Worm (Caenorhabditis elegans): ENCODE measurements around the gene Y73B6BL.289.

Y73B6BL.289 gene

DNA sequence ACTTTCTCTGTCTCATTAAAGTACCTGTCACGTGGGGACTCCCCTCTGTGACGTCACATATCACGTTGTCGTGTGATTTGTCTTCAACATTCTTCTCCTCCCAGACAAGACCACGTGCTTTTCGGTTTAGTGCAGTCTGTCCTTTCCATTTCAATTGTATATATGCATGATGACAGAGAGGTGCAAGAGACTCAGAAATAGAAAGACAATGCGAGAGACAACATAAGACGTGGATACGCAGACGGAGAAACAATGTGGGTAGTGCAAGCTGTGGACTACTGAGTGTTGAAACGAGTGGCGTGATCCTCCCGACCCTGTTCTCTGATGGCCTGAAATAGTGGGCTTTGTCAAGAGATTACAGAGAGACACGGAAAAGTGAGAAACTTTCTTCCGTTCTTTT, 10.6 kb upstream of the Y73B6BL.289 start:
- peak; percentile 21 for TF ChIP-seq unc-62 (GFP tag; optimal IDR thresholded peaks at IDR 0.05)

DNA sequence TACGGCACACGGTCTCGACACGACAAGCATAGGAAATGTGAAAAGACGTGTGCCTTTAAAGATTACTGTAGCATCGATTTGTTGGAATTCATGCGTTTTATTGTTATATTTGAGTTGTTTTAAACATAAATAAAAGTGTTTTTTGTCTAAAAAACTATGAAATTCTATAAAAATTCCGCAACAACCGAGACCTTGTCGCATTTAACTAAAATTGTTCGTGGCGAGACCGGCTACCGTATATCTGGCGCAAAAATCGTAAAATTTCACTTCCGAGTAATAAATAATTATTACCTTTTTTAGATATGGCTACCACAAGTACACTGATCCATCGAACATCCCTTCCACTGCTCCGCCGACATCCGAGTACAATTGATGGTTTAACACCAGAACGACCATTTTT, 10.0 kb upstream of the Y73B6BL.289 start, which contains the start of gene ipla-6:
TSS of gene ipla-6 (plus strand) at position 301 of the 400 bp plus-strand sequence.
- no peak for TF ChIP-seq unc-62 (GFP tag; optimal IDR thresholded peaks at IDR 0.05)

DNA sequence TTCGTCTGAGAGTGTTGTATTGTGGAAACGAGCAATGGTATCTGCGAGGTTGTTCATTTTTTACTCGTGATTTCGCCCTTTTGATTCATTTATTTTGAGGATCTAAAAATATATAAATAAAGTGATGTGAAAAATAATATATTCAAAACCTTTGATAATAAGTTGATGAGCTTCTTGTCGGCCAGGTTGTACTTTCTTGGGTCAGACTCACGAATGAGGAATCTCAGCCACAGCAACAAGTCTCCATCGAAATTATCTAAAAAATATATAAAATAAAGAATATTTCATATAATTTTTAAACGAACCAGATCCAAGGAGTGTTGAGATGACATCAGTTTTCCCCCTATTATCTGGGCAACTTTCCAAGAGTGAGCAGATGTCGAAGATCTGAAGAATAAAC, 4.9 kb upstream of the Y73B6BL.289 start, which contains the start of gene Y73B6BL.288:
TSS of gene Y73B6BL.288 (minus strand) at position 101 of the 400 bp plus-strand sequence.
- TF ChIP-seq unc-62 (GFP tag; optimal IDR thresholded peaks at IDR 0.05) = no peak

DNA sequence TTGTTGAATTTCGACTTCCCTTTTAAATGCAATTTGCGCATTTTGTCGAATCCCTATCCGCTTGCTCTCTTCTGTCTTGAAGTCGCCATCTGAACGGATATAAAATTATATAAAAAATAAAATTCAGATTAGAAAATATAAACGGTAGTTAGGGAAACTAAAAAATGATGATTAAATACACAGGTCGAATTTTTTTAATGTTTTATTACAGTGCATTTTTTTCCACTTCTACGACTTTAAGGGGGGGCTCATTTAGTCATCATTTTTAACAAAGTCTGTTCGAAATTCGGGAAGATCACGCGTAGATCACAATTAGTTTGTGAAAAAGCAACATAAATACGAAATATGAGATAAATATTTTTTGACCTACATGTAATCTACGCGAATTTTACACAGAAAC, 4.4 kb upstream of the Y73B6BL.289 start, which contains the start of gene Y73B6BL.14:
TSS of gene Y73B6BL.14 (minus strand) at position 101 of the 400 bp plus-strand sequence.
- no peak for TF ChIP-seq unc-62 (GFP tag; optimal IDR thresholded peaks at IDR 0.05)

DNA sequence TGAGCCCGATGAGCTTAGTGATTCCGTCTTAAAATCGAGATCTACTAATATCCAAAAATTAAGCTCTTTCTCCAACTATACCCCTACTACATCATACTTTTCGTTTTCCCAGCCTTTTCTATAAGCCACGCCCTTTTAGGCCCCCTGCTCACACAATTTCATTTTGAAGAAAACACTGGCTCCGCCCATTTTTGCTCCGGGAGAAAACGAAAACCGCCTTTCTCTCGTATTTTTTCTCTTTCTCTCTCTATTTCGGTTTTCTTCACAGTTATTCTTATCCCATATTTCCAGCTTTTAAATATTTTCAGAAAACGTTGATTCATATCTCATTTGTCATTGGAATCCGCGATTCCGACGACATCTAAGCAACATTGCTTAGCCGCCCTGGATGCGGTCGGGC, 14.4 kb downstream of the Y73B6BL.289 start, which contains the start of gene Y73B6BL.47:
TSS of gene Y73B6BL.47 (plus strand) at position 301 of the 400 bp plus-strand sequence.
- TF ChIP-seq unc-62 (GFP tag; optimal IDR thresholded peaks at IDR 0.05) = no peak

DNA sequence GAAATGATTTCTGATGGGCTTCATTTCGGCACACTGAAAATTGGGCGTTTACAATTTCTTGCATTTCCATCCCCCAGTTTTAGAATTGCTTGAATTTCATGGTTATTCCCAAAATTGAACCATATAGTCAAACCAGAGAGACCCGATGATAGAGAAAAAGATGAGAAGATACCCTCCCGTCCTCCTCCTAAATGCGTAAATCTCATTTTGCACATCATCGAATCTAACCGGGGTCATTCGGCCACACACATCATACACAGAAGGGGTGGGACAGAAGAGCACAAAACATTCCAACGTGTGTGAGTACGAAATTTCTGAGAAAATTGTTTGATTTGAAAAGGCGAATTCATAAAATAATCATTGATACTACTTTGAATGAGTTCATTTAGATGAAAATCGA, 16.3 kb downstream of the Y73B6BL.289 start:
- no peak for TF ChIP-seq unc-62 (GFP tag; optimal IDR thresholded peaks at IDR 0.05)

DNA sequence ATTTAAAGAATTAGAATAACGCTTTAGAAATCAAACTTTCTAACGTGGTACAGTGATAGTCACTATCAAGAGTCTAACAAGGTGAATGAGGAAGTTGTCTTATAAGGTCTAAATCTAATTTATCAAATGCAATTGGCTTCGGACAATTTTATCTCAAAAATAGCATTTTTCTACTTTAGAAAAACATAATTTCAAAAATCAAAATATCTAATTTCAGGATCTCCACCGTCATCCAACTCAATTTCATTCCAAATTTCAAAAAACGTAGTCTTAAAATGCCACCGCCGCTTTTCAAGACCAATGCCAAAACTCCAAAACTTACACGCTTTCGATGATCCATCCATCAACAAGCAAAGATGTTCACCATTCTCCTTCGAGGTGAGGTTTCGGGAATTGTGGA, 17.7 kb downstream of the Y73B6BL.289 start, which contains the start of gene Y73B6BL.270:
TSS of gene Y73B6BL.270 (plus strand) at position 301 of the 400 bp plus-strand sequence.
- no peak for TF ChIP-seq unc-62 (GFP tag; optimal IDR thresholded peaks at IDR 0.05)

DNA sequence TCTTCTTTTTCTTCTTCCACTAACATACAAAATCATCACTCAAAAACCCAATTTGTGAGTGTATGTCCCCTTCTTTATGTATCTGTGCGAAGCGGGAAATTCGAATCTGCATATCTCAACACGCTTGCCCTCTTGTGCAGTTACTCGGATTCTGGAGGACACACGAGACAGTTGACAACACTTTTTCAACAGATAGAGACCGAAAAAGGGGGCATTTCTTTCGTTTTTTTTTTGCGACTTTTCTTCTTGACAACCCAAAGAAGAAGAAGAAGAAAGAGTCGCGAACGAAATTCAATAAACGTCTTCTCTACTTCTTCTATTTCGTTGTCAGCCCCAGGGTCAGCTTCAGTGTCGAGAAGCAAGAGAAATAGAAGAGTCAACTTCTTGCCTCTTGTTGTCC, 18.7 kb downstream of the Y73B6BL.289 start:
- TF ChIP-seq unc-62 (GFP tag; optimal IDR thresholded peaks at IDR 0.05) = no peak

DNA sequence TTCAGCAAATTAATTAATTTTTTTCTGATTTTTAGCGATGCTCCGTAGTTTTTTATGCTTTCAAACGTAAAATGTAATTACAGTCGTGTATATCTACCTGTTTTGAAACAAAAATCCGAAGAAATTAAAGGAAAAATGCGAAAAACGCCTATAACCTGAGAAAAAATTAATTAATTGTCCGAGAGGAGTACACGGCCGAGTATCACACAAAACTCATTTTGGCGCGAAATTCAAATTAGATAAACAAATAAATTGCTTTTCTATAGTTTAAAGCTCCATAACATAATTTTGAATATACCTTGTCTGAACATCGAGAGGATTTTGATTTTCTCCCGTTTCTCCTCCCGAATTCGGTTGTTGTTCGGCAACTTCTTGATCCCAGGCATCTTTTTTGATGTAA, 22.2 kb downstream of the Y73B6BL.289 start:
- no peak for TF ChIP-seq unc-62 (GFP tag; optimal IDR thresholded peaks at IDR 0.05)

DNA sequence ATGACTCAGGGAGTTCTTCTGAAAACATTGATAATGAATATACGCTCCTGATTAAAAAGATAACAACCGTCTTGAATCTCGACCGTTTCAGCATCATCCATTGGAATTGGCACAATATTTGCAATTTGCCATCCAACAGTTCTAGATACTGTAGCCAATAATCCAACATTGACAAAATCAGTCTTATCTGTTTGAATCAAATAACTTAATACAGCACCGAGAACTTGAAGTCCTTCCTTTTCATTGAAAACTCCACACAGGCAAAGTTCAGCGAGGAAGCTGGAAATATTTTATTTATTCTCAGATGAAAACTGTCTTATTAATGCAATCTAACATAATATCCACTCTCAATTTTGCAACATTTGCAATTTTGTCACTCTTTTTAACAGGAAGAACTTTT, 25.0 kb downstream of the Y73B6BL.289 start:
- no peak for TF ChIP-seq unc-62 (GFP tag; optimal IDR thresholded peaks at IDR 0.05)

DNA sequence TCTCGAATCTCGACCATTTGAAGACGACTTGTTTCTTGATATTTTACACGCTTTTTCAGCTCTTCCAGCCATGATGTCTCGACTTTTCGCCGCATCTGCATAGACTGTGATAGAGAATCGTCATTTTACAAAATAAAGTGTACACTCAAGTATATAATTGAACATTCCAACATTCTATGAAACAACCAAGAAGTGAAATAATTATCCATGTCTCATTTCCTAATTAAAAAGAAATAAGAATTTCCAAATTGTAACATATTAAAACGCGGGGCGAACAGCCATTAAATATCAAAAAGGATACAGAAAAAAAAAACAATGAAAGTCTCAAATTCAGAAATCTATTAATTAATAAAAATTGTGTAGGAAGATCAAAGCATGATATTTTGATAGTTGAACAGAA, 25.7 kb downstream of the Y73B6BL.289 start, which contains the start of gene smg-3:
TSS of gene smg-3 (minus strand) at position 101 of the 400 bp plus-strand sequence.
- TF ChIP-seq unc-62 (GFP tag; optimal IDR thresholded peaks at IDR 0.05) = no peak

DNA sequence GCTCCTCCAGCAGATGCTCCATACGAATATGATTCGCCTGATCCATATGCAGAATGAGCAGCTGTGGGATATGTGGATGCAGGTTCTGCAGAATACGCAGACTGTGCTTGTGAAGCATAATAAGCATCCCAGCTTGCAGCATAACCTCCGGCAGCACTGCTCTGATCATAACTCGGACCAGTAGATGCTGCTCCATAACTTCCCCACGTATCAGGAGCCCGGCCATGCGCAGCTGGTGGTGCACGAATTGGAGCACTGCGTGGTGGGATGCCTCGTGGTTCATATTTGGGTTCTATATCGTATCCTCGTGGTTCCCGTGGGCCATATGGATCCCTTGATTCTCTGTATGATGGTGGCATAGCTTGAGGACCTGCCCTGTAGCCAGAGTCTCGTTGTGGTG, 26.4 kb downstream of the Y73B6BL.289 start:
- no peak for TF ChIP-seq unc-62 (GFP tag; optimal IDR thresholded peaks at IDR 0.05)

DNA sequence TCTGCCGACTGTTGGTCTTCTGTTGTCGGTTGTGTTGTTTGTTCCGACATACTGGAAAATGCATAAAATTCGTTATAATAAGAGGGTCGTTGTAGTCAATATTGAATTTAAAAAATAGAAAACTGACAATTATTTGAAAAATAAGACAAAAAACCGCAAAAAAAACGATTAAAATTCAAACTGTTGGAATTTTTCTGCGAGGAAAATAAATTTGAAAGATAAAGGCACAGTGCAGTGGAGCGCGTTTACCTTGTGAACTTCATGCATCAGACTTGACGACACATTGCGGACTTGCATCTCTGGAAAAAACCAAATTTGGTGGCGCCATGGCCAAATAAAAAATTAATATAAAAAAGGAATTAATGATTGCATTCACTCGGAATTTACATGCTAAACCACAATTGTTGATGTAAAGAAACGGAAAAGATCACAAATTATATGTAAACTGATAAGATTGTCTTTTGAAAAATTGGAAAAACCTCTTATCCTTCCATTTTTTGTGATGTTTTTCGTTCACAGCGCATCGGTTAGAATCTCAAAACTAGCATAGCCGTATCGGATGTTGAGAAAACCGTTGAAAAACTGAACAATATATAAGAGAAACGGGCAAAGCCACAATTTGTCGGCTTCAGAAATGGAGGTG, 29.3 kb downstream of the Y73B6BL.289 start, which contains the start of the genes hrpf-2 and bli-6:
TSS of gene hrpf-2 (minus strand) at position 51 of the 643 bp plus-strand sequence.
TSS of gene bli-6 (plus strand) at position 593 of the 643 bp plus-strand sequence.
- no peak for TF ChIP-seq unc-62 (GFP tag; optimal IDR thresholded peaks at IDR 0.05)

DNA sequence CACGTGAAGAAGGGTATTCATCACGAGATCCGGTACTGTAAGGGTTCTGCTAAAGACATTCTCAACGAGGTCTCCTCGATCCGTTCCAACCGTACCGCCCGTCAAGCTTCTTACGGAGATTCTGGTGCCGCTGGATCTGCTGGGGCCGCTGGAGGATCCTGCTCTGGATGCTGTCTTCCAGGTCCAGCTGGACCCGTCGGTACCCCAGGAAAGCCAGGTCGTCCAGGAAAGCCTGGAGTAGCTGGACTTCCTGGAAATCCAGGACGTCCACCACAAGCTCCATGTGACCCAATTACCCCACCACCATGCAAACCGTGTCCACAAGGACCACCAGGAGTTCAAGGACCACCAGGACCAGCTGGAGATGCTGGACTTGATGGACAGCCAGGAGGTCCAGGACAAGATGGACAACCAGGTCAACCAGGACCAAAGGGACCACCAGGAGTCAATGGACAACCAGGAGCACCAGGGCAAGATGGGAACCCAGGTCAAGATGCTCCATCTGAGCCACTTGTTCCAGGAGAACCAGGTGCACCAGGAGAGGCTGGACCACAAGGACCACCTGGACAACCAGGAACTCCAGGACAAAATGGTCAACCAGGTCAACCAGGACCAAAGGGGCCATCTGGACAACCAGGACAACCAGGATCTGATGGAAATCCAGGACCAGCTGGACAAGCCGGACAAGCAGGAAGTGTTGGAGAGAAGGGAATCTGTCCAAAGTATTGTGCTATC, 30.2 kb downstream of the Y73B6BL.289 start:
- TF ChIP-seq unc-62 (GFP tag; optimal IDR thresholded peaks at IDR 0.05) = no peak

DNA sequence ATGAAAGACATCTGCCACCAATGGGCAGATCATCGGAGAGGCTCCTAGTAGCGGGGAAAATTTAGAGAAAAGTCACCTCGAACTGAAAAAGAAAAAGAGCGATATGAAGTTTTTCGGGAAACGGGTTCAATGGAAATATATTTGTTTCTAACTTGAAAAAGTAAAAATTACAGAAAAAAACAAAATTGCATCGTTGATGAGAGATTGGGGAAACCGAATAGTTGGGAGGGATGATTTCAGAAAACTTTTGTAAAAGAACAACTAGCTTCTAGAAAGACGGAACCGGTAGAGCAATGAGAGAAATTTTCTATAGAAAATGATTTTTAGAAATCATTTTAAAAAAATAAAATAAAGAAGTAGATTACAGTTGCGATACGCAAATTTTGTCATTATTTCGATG, 31.1 kb downstream of the Y73B6BL.289 start:
- TF ChIP-seq unc-62 (GFP tag; optimal IDR thresholded peaks at IDR 0.05) = no peak

DNA sequence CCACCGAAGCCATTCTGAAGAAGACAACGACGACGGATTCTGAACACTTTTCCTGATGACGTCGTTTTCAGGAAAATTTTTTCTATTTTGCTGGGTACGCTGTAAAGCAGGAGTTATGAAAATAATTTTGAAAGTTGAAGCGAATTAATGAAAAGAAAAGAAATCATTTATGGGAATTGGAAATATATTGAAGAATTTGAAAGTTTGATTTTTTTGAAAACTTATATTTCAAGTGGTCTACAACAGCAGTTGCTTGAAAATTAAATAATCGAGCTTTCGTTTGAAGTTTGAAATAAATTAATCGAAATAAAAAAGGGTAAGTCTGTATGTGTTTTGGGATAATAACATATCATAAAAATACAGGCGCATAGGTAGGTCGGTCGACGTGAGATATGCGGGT, 36.7 kb downstream of the Y73B6BL.289 start, which contains the start of gene shl-1:
TSS of gene shl-1 (minus strand) at position 101 of the 400 bp plus-strand sequence.
- TF ChIP-seq unc-62 (GFP tag; optimal IDR thresholded peaks at IDR 0.05) = no peak
